Worm (Caenorhabditis elegans) whole organism, dauer: Measurements from ENCODE around the gene ets-10.

ENCODE experiments used
- unc-62 ChIP-seq: sonication (generic microtip); optimal IDR thresholded peaks from 2 replicates; lab custom pipeline; 2017; ENCODE audit warnings: missing biosample characterization, missing genetic modification reagents, missing genetic modification characterization

The ets-10 gene

ce11 chrX:4266178-4266931 is 17.6 kb upstream of the ets-10 start:
- TF ChIP-seq unc-62 (GFP tag; lab: Kevin White, UChicago) = no peak

- no peak for TF ChIP-seq unc-62 (GFP tag; lab: Kevin White, UChicago)
These were observed 15.6 kb upstream of the ets-10 start for ce11 chrX:4268396-4268795.

ce11 chrX:4273614-4274013 is 10.4 kb upstream of the ets-10 start, which contains the start of gene C52B9.10:
C52B9.10 (plus strand) TSS chrX:4273914.
- TF ChIP-seq unc-62 (GFP tag; lab: Kevin White, UChicago) = no peak

- no peak for TF ChIP-seq unc-62 (GFP tag; lab: Kevin White, UChicago)
These were observed 9.9 kb upstream of the ets-10 start, which contains the start of gene mec-18 for ce11 chrX:4274116-4274515. mec-18 (minus strand) TSS chrX:4274216.

- TF ChIP-seq unc-62 (GFP tag; lab: Kevin White, UChicago) = no peak
These were observed 4.7 kb upstream of the ets-10 start, which contains the start of the genes twk-28 and ets-9 for ce11 chrX:4279294-4279782. twk-28 (minus strand) TSS chrX:4279344. ets-9 (plus strand) TSS chrX:4279703.

- TF ChIP-seq unc-62 (GFP tag; lab: Kevin White, UChicago) = no peak
These were observed 1.6 kb upstream of the ets-10 start, which contains the start of gene C52B9.19 for ce11 chrX:4282380-4282779. C52B9.19 (plus strand) TSS chrX:4282555.

ce11 chrX:4284470-4284869 is 481 bp downstream of the ets-10 start:
- TF ChIP-seq unc-62 (GFP tag; lab: Kevin White, UChicago) = no peak

ce11 chrX:4285669-4286174 is 1.7 kb downstream of the ets-10 start, which contains the start of gene cka-2:
cka-2 (plus strand) TSS chrX:4286124.
- no peak for TF ChIP-seq unc-62 (GFP tag; lab: Kevin White, UChicago)

- no peak for TF ChIP-seq unc-62 (GFP tag; lab: Kevin White, UChicago)
These were observed 5.8 kb downstream of the ets-10 start for ce11 chrX:4289805-4290204.

ce11 chrX:4294957-4295356 is 11.0 kb downstream of the ets-10 start:
- TF ChIP-seq unc-62 (GFP tag; lab: Kevin White, UChicago) = no peak

- TF ChIP-seq unc-62 (GFP tag; lab: Kevin White, UChicago) = no peak
These were observed 11.9 kb downstream of the ets-10 start for ce11 chrX:4295917-4296316.

- TF ChIP-seq unc-62 (GFP tag; lab: Kevin White, UChicago) = no peak
These were observed 13.5 kb downstream of the ets-10 start, which contains the start of gene paf-2 for ce11 chrX:4297452-4297851. paf-2 (minus strand) TSS chrX:4297741.

- TF ChIP-seq unc-62 (GFP tag; lab: Kevin White, UChicago) = no peak
These were observed 19.2 kb downstream of the ets-10 start for ce11 chrX:4303200-4303599.

ce11 chrX:4306861-4307260 is 22.9 kb downstream of the ets-10 start, which contains the start of gene pqn-15:
pqn-15 (minus strand) TSS chrX:4306961.
- no peak for TF ChIP-seq unc-62 (GFP tag; lab: Kevin White, UChicago)

ce11 chrX:4307559-4308005 is 23.6 kb downstream of the ets-10 start:
- TF ChIP-seq unc-62 (GFP tag; lab: Kevin White, UChicago) = no peak

- TF ChIP-seq unc-62 (GFP tag; lab: Kevin White, UChicago) = no peak
These were observed 27.7 kb downstream of the ets-10 start, which contains the start of gene C52B9.8 for ce11 chrX:4311668-4312067. C52B9.8 (minus strand) TSS chrX:4311768.
